Worm (Caenorhabditis elegans) whole organism, L1 larva: ENCODE data around the gene B0393.9.
A peak's percentile ranks its signal among the peaks of the same experiment; 100 is the strongest.

Source experiments
- C04F5.9 ChIP-seq: sonication (generic microtip); optimal IDR thresholded peaks from 2 replicates; lab custom pipeline; 2016; ENCODE audit warnings: missing genetic modification characterization, missing compliant biosample characterization
- C16A3.4 ChIP-seq: fragments of 150-350 bp; optimal IDR thresholded peaks from 2 replicates; lab custom pipeline; 2014; ENCODE audit warnings: missing biosample characterization, missing genetic modification characterization
- C34B4.2 ChIP-seq: sonication (generic microtip); optimal IDR thresholded peaks from 2 replicates; lab custom pipeline; 2017; ENCODE audit warnings: mild to moderate bottlenecking, missing genetic modification characterization, missing compliant biosample characterization
- F16B12.6 ChIP-seq: fragments of 150-350 bp; optimal IDR thresholded peaks from 2 replicates; lab custom pipeline; 2014; ENCODE audit warnings: missing biosample characterization, missing genetic modification characterization
- aha-1 ChIP-seq: fragments of 150-350 bp; optimal IDR thresholded peaks from 2 replicates; lab custom pipeline; 2014; ENCODE audit warnings: missing biosample characterization, missing genetic modification characterization
- aly-2 ChIP-seq: fragments of 150-350 bp; optimal IDR thresholded peaks from 2 replicates; lab custom pipeline; 2014; ENCODE audit warnings: missing biosample characterization, missing genetic modification characterization
- blmp-1 ChIP-seq: fragments of 150-350 bp; optimal IDR thresholded peaks from 2 replicates; lab custom pipeline; 2014; ENCODE audit warnings: missing biosample characterization, missing genetic modification characterization
- ceh-88 ChIP-seq: fragments of 200-800 bp; sonication (Bioruptor generic); IDR thresholded peaks from 2 replicates; pipeline ENCODE4 v1.3.6; 2022; ENCODE audit warnings: missing genetic modification characterization, missing compliant biosample characterization
- ces-1 ChIP-seq: fragments of 150-350 bp; optimal IDR thresholded peaks from 2 replicates; lab custom pipeline; 2014; ENCODE audit warnings: missing biosample characterization, missing genetic modification reagents, missing genetic modification characterization
- dpl-1 ChIP-seq, 3 experiments: fragments of 150-350 bp in 2 of 3; sonication (generic microtip) in 1 of 3; optimal IDR thresholded peaks; 2 replicates each; lab custom pipeline; 2014 to 2017; ENCODE audit warnings: missing biosample characterization in 3 of 3, missing genetic modification characterization in 3 of 3, missing genetic modification reagents in 3 of 3
- efl-1 ChIP-seq, 4 experiments: fragments of 150-350 bp; optimal IDR thresholded peaks in 3 of 4; peaks in 1 of 4; 1 replicate in 1 of 4; 2 replicates in 3 of 4; lab custom pipeline; 2014; ENCODE audit warnings: missing biosample characterization in 2 of 4, missing genetic modification characterization in 2 of 4, missing genetic modification reagents in 2 of 4
- efl-3 ChIP-seq: fragments of 200-800 bp; sonication (Bioruptor generic); optimal IDR thresholded peaks from 2 replicates; lab custom pipeline; 2018; ENCODE audit warnings: mild to moderate bottlenecking, missing genetic modification characterization, missing compliant biosample characterization
- egl-27 ChIP-seq, 2 experiments: fragments of 150-350 bp in 1 of 2; sonication (generic microtip); optimal IDR thresholded peaks; 3 replicates each; lab custom pipeline; 2017 to 2018; ENCODE audit warnings: missing biosample characterization in 2 of 2, missing genetic modification characterization in 2 of 2, missing genetic modification reagents in 2 of 2
- elt-2 ChIP-seq: sonication (generic microtip); optimal IDR thresholded peaks from 2 replicates; lab custom pipeline; 2016; ENCODE audit warnings: missing genetic modification characterization, mild to moderate bottlenecking, inconsistent platforms, missing compliant biosample characterization, missing genetic modification reagents
- fkh-10 ChIP-seq: sonication (generic microtip); optimal IDR thresholded peaks from 2 replicates; lab custom pipeline; 2017; ENCODE audit warnings: missing biosample characterization, missing genetic modification reagents, missing genetic modification characterization
- hlh-17 ChIP-seq: fragments of 200-800 bp; sonication (Bioruptor generic); optimal IDR thresholded peaks from 2 replicates; lab custom pipeline; 2018; ENCODE audit warnings: missing genetic modification characterization, mild to moderate bottlenecking, missing compliant biosample characterization, moderate library complexity, borderline replicate concordance
- hlh-4 ChIP-seq: sonication (generic microtip); optimal IDR thresholded peaks from 2 replicates; lab custom pipeline; 2016; ENCODE audit warnings: mild to moderate bottlenecking, missing genetic modification characterization, missing compliant biosample characterization
- hpl-2 ChIP-seq: fragments of 150-350 bp; optimal IDR thresholded peaks from 2 replicates; lab custom pipeline; 2014; ENCODE audit warnings: missing biosample characterization, missing genetic modification reagents, missing genetic modification characterization
- irx-1 ChIP-seq: sonication (generic microtip); optimal IDR thresholded peaks from 2 replicates; lab custom pipeline; 2016; ENCODE audit warnings: missing genetic modification characterization, missing compliant biosample characterization
- isw-1 ChIP-seq: fragments of 200-800 bp; sonication (Bioruptor generic); IDR thresholded peaks from 2 replicates; pipeline ENCODE4 v1.3.6; 2022; ENCODE audit warnings: missing genetic modification characterization, missing compliant biosample characterization
- lin-14 ChIP-seq: fragments of 200-800 bp; sonication (Bioruptor generic); optimal IDR thresholded peaks from 2 replicates; lab custom pipeline; 2018; ENCODE audit warnings: mild to moderate bottlenecking, missing genetic modification characterization, moderate library complexity, missing compliant biosample characterization
- lin-15B ChIP-seq: fragments of 150-350 bp; sonication (generic microtip); optimal IDR thresholded peaks from 3 replicates; lab custom pipeline; 2014; ENCODE audit warnings: missing biosample characterization, missing genetic modification characterization
- lin-39 ChIP-seq: fragments of 150-350 bp; optimal IDR thresholded peaks from 2 replicates; lab custom pipeline; 2014; ENCODE audit warnings: missing biosample characterization, missing genetic modification reagents, missing genetic modification characterization
- lsy-2 ChIP-seq, 2 experiments: fragments of 150-350 bp; optimal IDR thresholded peaks; 2 replicates each; lab custom pipeline; 2014; ENCODE audit warnings: missing biosample characterization in 2 of 2, missing genetic modification characterization in 2 of 2
- mab-9 ChIP-seq: fragments of 200-800 bp; sonication (Bioruptor generic); IDR thresholded peaks from 2 replicates; pipeline ENCODE4 v1.3.6; 2022; ENCODE audit warnings: missing genetic modification reagents, missing genetic modification characterization, missing compliant biosample characterization
- mdl-1 ChIP-seq, 2 experiments: fragments of 150-350 bp; optimal IDR thresholded peaks; 2 replicates each; lab custom pipeline; 2014 to 2017; ENCODE audit warnings: missing biosample characterization in 2 of 2, missing genetic modification characterization in 2 of 2, inconsistent platforms in 1 of 2
- mep-1 ChIP-seq: fragments of 150-350 bp; optimal IDR thresholded peaks from 2 replicates; lab custom pipeline; 2014; ENCODE audit warnings: missing biosample characterization, missing genetic modification characterization
- nhr-11 ChIP-seq: fragments of 150-350 bp; optimal IDR thresholded peaks from 2 replicates; lab custom pipeline; 2014; ENCODE audit warnings: missing biosample characterization, missing genetic modification characterization
- nhr-12 ChIP-seq: sonication (generic microtip); optimal IDR thresholded peaks from 2 replicates; lab custom pipeline; 2017; ENCODE audit warnings: missing biosample characterization, missing genetic modification characterization
- nhr-19 ChIP-seq: fragments of 200-800 bp; sonication (Bioruptor generic); conservative IDR thresholded peaks from 2 replicates; pipeline ENCODE4 v1.3.6; 2022; ENCODE audit warnings: missing genetic modification characterization, missing compliant biosample characterization
- nhr-237 ChIP-seq: fragments of 150-350 bp; optimal IDR thresholded peaks from 2 replicates; lab custom pipeline; 2014; ENCODE audit warnings: missing biosample characterization, missing genetic modification characterization
- nhr-28 ChIP-seq: fragments of 150-350 bp; optimal IDR thresholded peaks from 2 replicates; lab custom pipeline; 2014; ENCODE audit warnings: missing biosample characterization, missing genetic modification characterization
- nhr-47 ChIP-seq: sonication (generic microtip); optimal IDR thresholded peaks from 2 replicates; lab custom pipeline; 2016; ENCODE audit warnings: mild to moderate bottlenecking, missing genetic modification characterization, moderate library complexity, missing compliant biosample characterization
- nhr-76 ChIP-seq: sonication (generic microtip); optimal IDR thresholded peaks from 2 replicates; lab custom pipeline; 2017; ENCODE audit warnings: missing biosample characterization, missing genetic modification characterization
- nhr-77 ChIP-seq: fragments of 150-350 bp; optimal IDR thresholded peaks from 2 replicates; lab custom pipeline; 2014; ENCODE audit warnings: missing biosample characterization, missing genetic modification characterization
- nhr-84 ChIP-seq: sonication (generic microtip); optimal IDR thresholded peaks from 2 replicates; lab custom pipeline; 2017; ENCODE audit warnings: missing biosample characterization, missing genetic modification characterization
- nhr-85 ChIP-seq: sonication (generic microtip); peaks from one replicate; lab custom pipeline; 2016; ENCODE audit warnings: missing genetic modification characterization, inconsistent platforms, missing compliant biosample characterization
- pax-3 ChIP-seq: fragments of 200-800 bp; sonication (Bioruptor generic); optimal IDR thresholded peaks from 2 replicates; lab custom pipeline; 2018; ENCODE audit warnings: mild to moderate bottlenecking, missing genetic modification characterization, moderate library complexity, missing compliant biosample characterization
- pqm-1 ChIP-seq: sonication (generic microtip); optimal IDR thresholded peaks from 3 replicates; lab custom pipeline; 2017; ENCODE audit warnings: missing biosample characterization, missing genetic modification characterization
- rnt-1 ChIP-seq: sonication (generic microtip); optimal IDR thresholded peaks from 2 replicates; lab custom pipeline; 2016; ENCODE audit warnings: mild to moderate bottlenecking, missing genetic modification characterization, moderate library complexity, missing compliant biosample characterization
- snu-23 ChIP-seq: sonication (generic microtip); optimal IDR thresholded peaks from 2 replicates; lab custom pipeline; 2016; ENCODE audit warnings: missing genetic modification characterization, missing compliant biosample characterization
- sox-4 ChIP-seq: sonication (generic microtip); optimal IDR thresholded peaks from 2 replicates; lab custom pipeline; 2016; ENCODE audit warnings: missing genetic modification characterization, missing compliant biosample characterization
- sptf-1 ChIP-seq: fragments of 150-350 bp; optimal IDR thresholded peaks from 2 replicates; lab custom pipeline; 2014; ENCODE audit warnings: missing biosample characterization, missing genetic modification characterization
- sup-37 ChIP-seq: fragments of 200-800 bp; sonication (Bioruptor generic); optimal IDR thresholded peaks from 2 replicates; lab custom pipeline; 2018; ENCODE audit warnings: mild to moderate bottlenecking, missing genetic modification characterization, missing compliant biosample characterization
- swsn-7 ChIP-seq: sonication (generic microtip); optimal IDR thresholded peaks from 2 replicates; lab custom pipeline; 2016; ENCODE audit warnings: missing genetic modification characterization, missing compliant biosample characterization
- tbx-2 ChIP-seq: sonication (generic microtip); optimal IDR thresholded peaks from 2 replicates; lab custom pipeline; 2016; ENCODE audit warnings: missing genetic modification characterization, missing compliant biosample characterization
- tlp-1 ChIP-seq: fragments of 150-350 bp; optimal IDR thresholded peaks from 2 replicates; lab custom pipeline; 2014; ENCODE audit warnings: missing biosample characterization, missing genetic modification characterization
- unc-130 ChIP-seq: fragments of 150-350 bp; optimal IDR thresholded peaks from 2 replicates; lab custom pipeline; 2017; ENCODE audit warnings: missing biosample characterization, missing genetic modification characterization, inconsistent platforms
- unc-30 ChIP-seq: sonication (generic microtip); optimal IDR thresholded peaks from 2 replicates; lab custom pipeline; 2017; ENCODE audit warnings: missing biosample characterization, missing genetic modification characterization
- unc-62 ChIP-seq: fragments of 150-350 bp; optimal IDR thresholded peaks from 2 replicates; lab custom pipeline; 2014; ENCODE audit warnings: missing biosample characterization, missing genetic modification reagents, missing genetic modification characterization
- unc-86 ChIP-seq: sonication (generic microtip); optimal IDR thresholded peaks from 2 replicates; lab custom pipeline; 2016; ENCODE audit warnings: missing genetic modification characterization, missing compliant biosample characterization
- zag-1 ChIP-seq: fragments of 150-350 bp; optimal IDR thresholded peaks from 2 replicates; lab custom pipeline; 2014; ENCODE audit warnings: missing biosample characterization, missing genetic modification characterization
- zip-4 ChIP-seq: fragments of 200-800 bp; sonication (Bioruptor generic); optimal IDR thresholded peaks from 2 replicates; lab custom pipeline; 2018; ENCODE audit warnings: mild to moderate bottlenecking, missing genetic modification characterization, moderate library complexity, missing compliant biosample characterization
- ztf-11 ChIP-seq, 2 experiments: sonication (generic microtip); optimal IDR thresholded peaks; 2 replicates each; lab custom pipeline; 2016 to 2017; ENCODE audit warnings: missing genetic modification characterization in 2 of 2, missing biosample characterization in 1 of 2, missing compliant biosample characterization in 1 of 2

B0393.9 gene

ce11 chrIII:4796039-4796438 is 16.1 kb upstream of the B0393.9 start (continued):
- TF ChIP-seq tlp-1 (tag; lab: Kevin White, UChicago) (no peak), tbx-2 (tag; lab: Kevin White, UChicago) (peak; percentile 56), lin-39 (tag; lab: Kevin White, UChicago) (no peak), nhr-12 (tag; lab: Kevin White, UChicago) (no peak), rnt-1 (peak; percentile 44), ztf-11 (tag; optimal IDR thresholded peaks at IDR 0.05; lab: Kevin White, UChicago) (no peak), fkh-10 (GFP tag; lab: Kevin White, UChicago) (no peak), C34B4.2 (tag; lab: Kevin White, UChicago) (no peak), efl-3 (GFP tag; lab: Kevin White, UChicago) (no peak), lsy-2 (tag; optimal IDR thresholded peaks at IDR 0.05; lab: Kevin White, UChicago) (peak; percentile 45 to 80), nhr-76 (tag; lab: Kevin White, UChicago) (no peak), nhr-237 (tag; lab: Kevin White, UChicago) (peak; percentile 5), irx-1 (no peak), unc-130 (tag; lab: Kevin White, UChicago) (no peak), sup-37 (GFP tag; lab: Kevin White, UChicago) (no peak), lin-15B (tag; lab: Kevin White, UChicago) (peak; percentile 52), elt-2 (tag; lab: Kevin White, UChicago) (no peak), pax-3 (tag; lab: Kevin White, UChicago) (no peak), hlh-17 (GFP tag; lab: Kevin White, UChicago) (no peak), dpl-1 (GFP tag; optimal IDR thresholded peaks at IDR 0.05; lab: Kevin White, UChicago) (peak; percentile 52 to 67 (median 61)), nhr-84 (tag; lab: Kevin White, UChicago) (no peak), C16A3.4 (tag; lab: Kevin White, UChicago) (peak; percentile 62), nhr-11 (tag; lab: Kevin White, UChicago) (no peak), F16B12.6 (tag; lab: Kevin White, UChicago) (peak; percentile 57), sox-4 (no peak), zag-1 (no peak), aha-1 (tag; lab: Kevin White, UChicago) (no peak), pqm-1 (no peak), blmp-1 (tag; lab: Kevin White, UChicago) (peak; percentile 80), isw-1 (no peak), ces-1 (GFP tag; lab: Kevin White, UChicago) (no peak), snu-23 (GFP tag; lab: Kevin White, UChicago) (peak; percentile 72), lin-14 (GFP tag; lab: Kevin White, UChicago) (peak; percentile 93), sptf-1 (tag; lab: Kevin White, UChicago) (no peak), nhr-19 (GFP tag; lab: Robert Waterston, UW) (peak; percentile 42; the same call in 1 of the 2 replicates), zip-4 (GFP tag; lab: Kevin White, UChicago) (no peak), unc-86 (no peak), hlh-4 (no peak), nhr-77 (tag; lab: Kevin White, UChicago) (peak; percentile 67), efl-1 (optimal IDR thresholded peaks at IDR 0.05; lab: Kevin White, UChicago) (peak; percentile 78 to 80), efl-1 (GFP tag; optimal IDR thresholded peaks at IDR 0.05 in 1 of 2; lab: Kevin White, UChicago) (peak; percentile 60 to 96), hpl-2 (GFP tag; lab: Kevin White, UChicago) (no peak), nhr-47 (tag; lab: Kevin White, UChicago) (peak; percentile 54), C04F5.9 (tag; lab: Kevin White, UChicago) (peak; percentile 15), ceh-88 (GFP tag; lab: Robert Waterston, UW) (no peak), mep-1 (tag; lab: Kevin White, UChicago) (peak; percentile 85), unc-30 (tag; lab: Kevin White, UChicago) (no peak), nhr-28 (tag; lab: Kevin White, UChicago) (no peak), aly-2 (tag; lab: Kevin White, UChicago) (peak; percentile 8), egl-27 (tag; optimal IDR thresholded peaks at IDR 0.05; lab: Kevin White, UChicago) (no peak), nhr-85 (tag; lab: Kevin White, UChicago) (peak; percentile 54), mab-9 (GFP tag; lab: Robert Waterston, UW) (no peak), swsn-7 (peak; percentile 47), unc-62 (no peak), mdl-1 (tag; optimal IDR thresholded peaks at IDR 0.05; lab: Kevin White, UChicago) (peak; percentile 4 to 69)
